Worm (Caenorhabditis elegans) whole organism, mixed stage, embryonic: Measurements from ENCODE around the gene ife-2.
A peak's percentile ranks its signal among the peaks of the same experiment; 100 is the strongest.

Experiments used
- elt-3 ChIP-seq: fragments of 150-350 bp; optimal IDR thresholded peaks from 2 replicates; lab custom pipeline; 2014; ENCODE audit warnings: missing biosample characterization, missing genetic modification characterization
- lin-13 ChIP-seq: fragments of 150-350 bp; optimal IDR thresholded peaks from 2 replicates; lab custom pipeline; 2014; ENCODE audit warnings: missing biosample characterization, missing genetic modification characterization
- nhr-237 ChIP-seq: fragments of 150-350 bp; optimal IDR thresholded peaks from 2 replicates; lab custom pipeline; 2014; ENCODE audit warnings: missing biosample characterization, missing genetic modification characterization
- unc-62 ChIP-seq: fragments of 150-350 bp; optimal IDR thresholded peaks from 2 replicates; lab custom pipeline; 2014; ENCODE audit warnings: missing biosample characterization, missing genetic modification reagents, missing genetic modification characterization
- zip-8 ChIP-seq: fragments of 150-350 bp; optimal IDR thresholded peaks from 2 replicates; lab custom pipeline; 2014; ENCODE audit warnings: missing biosample characterization, missing genetic modification characterization

DNA sequence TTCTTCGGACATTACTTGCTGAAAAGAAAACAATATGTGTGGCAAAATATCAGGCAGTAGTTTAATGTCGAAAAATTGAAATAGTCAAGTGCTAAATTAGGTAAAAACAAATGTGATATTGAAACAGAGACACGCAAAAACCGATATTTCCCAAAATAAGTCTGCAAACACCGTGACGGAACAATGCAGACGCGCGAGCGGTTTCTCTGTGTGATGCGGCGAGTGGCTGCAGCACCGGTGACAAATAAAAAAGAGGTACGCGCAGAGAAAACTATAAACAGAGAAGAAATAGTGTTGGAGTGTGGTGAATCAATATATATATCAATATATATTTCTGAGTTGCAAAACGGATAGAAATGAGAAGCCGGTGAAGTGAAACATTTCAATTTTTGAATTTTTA, at the start of gene ife-2:
- TF ChIP-seq elt-3 (tag; lab: Kevin White, UChicago) (no peak), zip-8 (tag; lab: Kevin White, UChicago) (no peak), unc-62 (GFP tag; lab: Kevin White, UChicago) (peak; percentile 27), nhr-237 (tag; lab: Kevin White, UChicago) (peak; percentile 20), lin-13 (tag; lab: Kevin White, UChicago) (peak; percentile 45)
